Worm (Caenorhabditis elegans) whole organism, L2 larva: ENCODE data around the gene ZK892.6.

Source experiments
- ZK546.5 ChIP-seq: sonication (generic microtip); optimal IDR thresholded peaks from 2 replicates; lab custom pipeline; 2017; ENCODE audit warnings: missing biosample characterization, missing genetic modification characterization
- egl-27 ChIP-seq: sonication (generic microtip); optimal IDR thresholded peaks from 3 replicates; lab custom pipeline; 2017; ENCODE audit warnings: missing biosample characterization, missing genetic modification reagents, missing genetic modification characterization
- elt-1 ChIP-seq: fragments of 150-350 bp; optimal IDR thresholded peaks from 2 replicates; lab custom pipeline; 2014; ENCODE audit warnings: missing biosample characterization, missing genetic modification characterization
- elt-3 ChIP-seq: sonication (generic microtip); optimal IDR thresholded peaks from 2 replicates; lab custom pipeline; 2017; ENCODE audit warnings: missing biosample characterization, missing genetic modification characterization
- nhr-12 ChIP-seq: fragments of 150-350 bp; optimal IDR thresholded peaks from 2 replicates; lab custom pipeline; 2014; ENCODE audit warnings: missing biosample characterization, missing genetic modification characterization
- snpc-4 ChIP-seq: fragments of 150-350 bp; optimal IDR thresholded peaks from 2 replicates; lab custom pipeline; 2014; ENCODE audit warnings: missing biosample characterization, missing genetic modification characterization
- ztf-11 ChIP-seq: sonication (generic microtip); optimal IDR thresholded peaks from 2 replicates; lab custom pipeline; 2017; ENCODE audit warnings: missing biosample characterization, missing genetic modification characterization

DNA sequence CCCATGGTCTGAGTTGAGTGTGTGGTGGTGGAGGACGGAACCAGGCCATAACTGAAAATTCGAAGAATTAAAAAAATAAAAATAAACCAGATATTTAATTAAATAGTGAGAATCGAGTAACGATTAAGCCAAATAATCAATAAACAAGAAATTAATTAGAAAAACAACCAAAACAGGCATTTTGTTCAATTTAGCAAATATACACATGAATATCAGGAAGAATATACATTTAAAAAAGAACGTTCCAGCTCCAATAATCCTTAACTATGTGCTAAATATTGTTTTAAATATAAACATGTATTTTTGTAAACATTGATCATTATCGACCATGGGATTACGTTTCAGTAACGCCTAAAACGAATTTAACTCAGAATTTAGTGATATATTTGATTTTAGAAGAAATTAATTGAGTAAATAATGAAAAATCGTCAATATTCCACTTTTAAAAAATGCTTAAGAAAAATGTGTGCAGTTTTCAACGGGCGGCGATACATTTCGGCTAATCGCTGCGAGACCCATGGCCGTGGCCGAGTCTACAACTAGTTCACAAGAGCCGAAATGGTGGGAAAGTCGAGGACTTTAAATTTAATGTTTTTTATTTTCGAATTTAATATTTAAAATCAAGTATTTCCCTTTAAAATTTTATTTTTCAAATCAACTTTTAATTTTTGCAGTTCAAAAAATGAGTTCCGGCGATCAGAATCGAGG is 11.8 kb downstream of the ZK892.6 start, which contains the start of the genes R53.4 and psf-1:
- TF ChIP-seq ZK546.5 (tag; lab: Kevin White, UChicago) = no peak
- TF ChIP-seq ztf-11 (tag; lab: Kevin White, UChicago) = no peak
- no peak for TF ChIP-seq snpc-4 (tag; lab: Kevin White, UChicago)
- TF ChIP-seq elt-1 (tag; lab: Kevin White, UChicago) = no peak
- no peak for TF ChIP-seq elt-3 (tag; lab: Kevin White, UChicago)
- TF ChIP-seq egl-27 (tag; lab: Kevin White, UChicago) = no peak
- TF ChIP-seq nhr-12 (tag; lab: Kevin White, UChicago) = no peak
